Fruit fly (Drosophila melanogaster) whole organism, embryonic: ENCODE results near the gene Obp99d.
A peak's percentile ranks its signal among the peaks of the same experiment; 100 is the strongest.

Source experiments
- Asciz ChIP-seq: fragments of 200-800 bp; sonication (Bioruptor generic); optimal IDR thresholded peaks from 2 replicates; lab custom pipeline; 2017; ENCODE audit warnings: missing biosample characterization, mild to moderate bottlenecking, missing genetic modification characterization, missing genetic modification reagents
- Awh ChIP-seq: fragments of 200-800 bp; sonication (Bioruptor generic); IDR thresholded peaks from 2 replicates; pipeline ENCODE4, ENCODE4 v1.3.6; 2022; ENCODE audit warnings: missing biosample characterization, missing genetic modification characterization
- BEAF-32 ChIP-seq: fragments of 200-800 bp; sonication (Bioruptor generic); optimal IDR thresholded peaks from 3 replicates; lab custom pipeline; 2017; ENCODE audit warnings: missing biosample characterization, missing genetic modification characterization, mild to moderate bottlenecking, moderate library complexity, missing genetic modification reagents
- CG10654 ChIP-seq: fragments of 200-800 bp; sonication (Bioruptor generic); optimal IDR thresholded peaks from 2 replicates; lab custom pipeline; 2016; ENCODE audit warnings: missing biosample characterization, missing genetic modification characterization
- CG11398 ChIP-seq: fragments of 200-800 bp; sonication (Bioruptor generic); optimal IDR thresholded peaks from 2 replicates; lab custom pipeline; 2016; ENCODE audit warnings: missing biosample characterization, missing genetic modification characterization
- CG11504 ChIP-seq: fragments of 200-800 bp; sonication (Bioruptor generic); optimal IDR thresholded peaks from 3 replicates; lab custom pipeline; 2019; ENCODE audit warnings: missing biosample characterization, mild to moderate bottlenecking, missing genetic modification characterization, moderate library complexity
- CG11696 ChIP-seq: fragments of 200-800 bp; sonication (Bioruptor generic); IDR thresholded peaks from 2 replicates; pipeline ENCODE4 v1.3.6; 2022; ENCODE audit warnings: missing biosample characterization, missing genetic modification characterization
- CG12071 ChIP-seq: fragments of 200-800 bp; sonication (Bioruptor generic); optimal IDR thresholded peaks from 3 replicates; lab custom pipeline; 2018; ENCODE audit warnings: missing biosample characterization, mild to moderate bottlenecking, missing genetic modification characterization
- CG12769 ChIP-seq: fragments of 200-800 bp; sonication (Bioruptor generic); optimal IDR thresholded peaks from 2 replicates; lab custom pipeline; 2019; ENCODE audit warnings: missing biosample characterization, mild to moderate bottlenecking, missing genetic modification characterization, moderate library complexity
- CG13775 ChIP-seq: fragments of 200-800 bp; sonication (Bioruptor generic); optimal IDR thresholded peaks from 3 replicates; lab custom pipeline; 2017; ENCODE audit warnings: missing biosample characterization, mild to moderate bottlenecking, missing genetic modification characterization
- CG15073 ChIP-seq: fragments of 200-800 bp; sonication (Bioruptor generic); optimal IDR thresholded peaks from 2 replicates; lab custom pipeline; 2016; ENCODE audit warnings: missing biosample characterization, missing genetic modification characterization
- CG1529 ChIP-seq: fragments of 200-800 bp; sonication (Bioruptor generic); optimal IDR thresholded peaks from 3 replicates; lab custom pipeline; 2018; ENCODE audit warnings: missing biosample characterization, missing genetic modification characterization
- CG2116 ChIP-seq: fragments of 200-800 bp; sonication (Bioruptor generic); optimal IDR thresholded peaks from 3 replicates; lab custom pipeline; 2018; ENCODE audit warnings: missing biosample characterization, mild to moderate bottlenecking, missing genetic modification characterization
- CG2120 ChIP-seq: fragments of 200-800 bp; sonication (Bioruptor generic); optimal IDR thresholded peaks from 3 replicates; lab custom pipeline; 2016; ENCODE audit warnings: missing biosample characterization, missing genetic modification characterization
- CG2199 ChIP-seq: fragments of 200-800 bp; sonication (Bioruptor generic); IDR thresholded peaks from 3 replicates; pipeline ENCODE4 v1.3.6; 2022; ENCODE audit warnings: missing biosample characterization, missing genetic modification characterization
- CG31441 ChIP-seq: fragments of 200-800 bp; sonication (Bioruptor generic); IDR thresholded peaks from 2 replicates; pipeline ENCODE4 v1.3.6; 2022; ENCODE audit warnings: missing biosample characterization, missing genetic modification characterization
- CG32772 ChIP-seq: fragments of 200-800 bp; sonication (Bioruptor generic); IDR thresholded peaks from 2 replicates; pipeline ENCODE4 v1.3.6; 2022; ENCODE audit warnings: missing biosample characterization, missing genetic modification characterization
- CG33213 ChIP-seq: fragments of 200-800 bp; sonication (Bioruptor generic); optimal IDR thresholded peaks from 3 replicates; lab custom pipeline; 2016; ENCODE audit warnings: missing biosample characterization, missing genetic modification characterization
- CG4820 ChIP-seq: fragments of 200-800 bp; sonication (Bioruptor generic); optimal IDR thresholded peaks from 3 replicates; lab custom pipeline; 2016; ENCODE audit warnings: missing biosample characterization, missing genetic modification characterization
- CG4854 ChIP-seq: fragments of 200-800 bp; sonication (Bioruptor generic); optimal IDR thresholded peaks from 2 replicates; lab custom pipeline; 2016; ENCODE audit warnings: missing biosample characterization, missing genetic modification characterization, inconsistent platforms
- CG6175 ChIP-seq: fragments of 200-800 bp; sonication (Bioruptor generic); IDR thresholded peaks from 3 replicates; pipeline ENCODE4 v1.3.6; 2022; ENCODE audit warnings: missing biosample characterization, missing genetic modification characterization
- CG7963 ChIP-seq: fragments of 200-800 bp; sonication (Bioruptor generic); IDR thresholded peaks from 3 replicates; pipeline ENCODE4 v1.3.6; 2022; ENCODE audit warnings: missing biosample characterization, missing genetic modification characterization; ENCODE audit not compliant: partially characterized antibody
- CG7987 ChIP-seq: fragments of 200-800 bp; sonication (Bioruptor generic); optimal IDR thresholded peaks from 2 replicates; lab custom pipeline; 2018; ENCODE audit warnings: missing biosample characterization, mild to moderate bottlenecking, missing genetic modification characterization, moderate library complexity
- CG8388 ChIP-seq: fragments of 200-800 bp; sonication (Bioruptor generic); optimal IDR thresholded peaks from 2 replicates; lab custom pipeline; 2019; ENCODE audit warnings: missing biosample characterization, mild to moderate bottlenecking, missing genetic modification characterization, moderate library complexity
- CG8478 ChIP-seq: fragments of >200 bp; optimal IDR thresholded peaks from 2 replicates; lab custom pipeline; 2018
- CG9215 ChIP-seq: fragments of 200-800 bp; sonication (Bioruptor generic); IDR thresholded peaks from 2 replicates; pipeline ENCODE4 v1.3.6; 2022; ENCODE audit warnings: missing biosample characterization, missing genetic modification characterization
- CG9797 ChIP-seq: fragments of 200-800 bp; sonication (Bioruptor generic); optimal IDR thresholded peaks from 3 replicates; lab custom pipeline; 2018; ENCODE audit warnings: missing biosample characterization, mild to moderate bottlenecking, missing genetic modification characterization
- CG9817 ChIP-seq: fragments of 200-800 bp; sonication (Bioruptor generic); optimal IDR thresholded peaks from 2 replicates; lab custom pipeline; 2018; ENCODE audit warnings: missing biosample characterization, mild to moderate bottlenecking, missing genetic modification characterization, moderate library complexity
- CG9876 ChIP-seq: fragments of 200-800 bp; sonication (Bioruptor generic); optimal IDR thresholded peaks from 2 replicates; lab custom pipeline; 2016; ENCODE audit warnings: missing biosample characterization, missing genetic modification characterization
- Camta ChIP-seq: fragments of 200-800 bp; sonication (Bioruptor generic); optimal IDR thresholded peaks from 2 replicates; lab custom pipeline; 2016; ENCODE audit warnings: missing biosample characterization, missing genetic modification characterization
- Deaf1 ChIP-seq: fragments of 200-800 bp; optimal IDR thresholded peaks from 3 replicates; lab custom pipeline; 2019; ENCODE audit warnings: missing biosample characterization, mild to moderate bottlenecking, missing genetic modification characterization, moderate library complexity
- Dek ChIP-seq: fragments of 200-800 bp; sonication (Bioruptor generic); optimal IDR thresholded peaks from 3 replicates; lab custom pipeline; 2019; ENCODE audit warnings: missing biosample characterization, mild to moderate bottlenecking, missing genetic modification characterization, moderate library complexity
- Gug ChIP-seq: fragments of 200-800 bp; sonication (Bioruptor generic); IDR thresholded peaks from 4 replicates; pipeline ENCODE4 v1.3.6; 2022; ENCODE audit warnings: missing biosample characterization, missing genetic modification characterization
- Mad ChIP-seq: fragments of 200-800 bp; sonication (Bioruptor generic); optimal IDR thresholded peaks from 2 replicates; lab custom pipeline; 2016; ENCODE audit warnings: missing biosample characterization, missing genetic modification characterization
- Mrtf ChIP-seq: fragments of 200-800 bp; sonication (Bioruptor generic); IDR thresholded peaks from 3 replicates; pipeline ENCODE4 v1.3.6; 2022; ENCODE audit warnings: missing biosample characterization, missing genetic modification characterization
- Sox102F ChIP-seq: fragments of 200-800 bp; sonication (Bioruptor generic); optimal IDR thresholded peaks from 2 replicates; lab custom pipeline; 2018; ENCODE audit warnings: missing biosample characterization, mild to moderate bottlenecking, missing genetic modification characterization, moderate library complexity
- Sry-δ ChIP-seq: fragments of 200-800 bp; sonication (Bioruptor generic); optimal IDR thresholded peaks from 2 replicates; lab custom pipeline; 2016; ENCODE audit warnings: missing biosample characterization, missing genetic modification characterization
- Xrp1 ChIP-seq: fragments of 200-800 bp; sonication (Bioruptor generic); IDR thresholded peaks from 2 replicates; pipeline ENCODE4 v1.3.6; 2022; ENCODE audit warnings: missing biosample characterization, missing genetic modification characterization
- az2 ChIP-seq: fragments of 200-800 bp; sonication (Bioruptor generic); optimal IDR thresholded peaks from 3 replicates; lab custom pipeline; 2016; ENCODE audit warnings: missing biosample characterization, missing genetic modification characterization
- bowl ChIP-seq: fragments of 200-800 bp; sonication (Bioruptor generic); IDR thresholded peaks from 2 replicates; pipeline ENCODE4 v1.3.6; 2022; ENCODE audit warnings: missing biosample characterization, missing genetic modification characterization
- crc ChIP-seq: fragments of 200-800 bp; sonication (Bioruptor generic); optimal IDR thresholded peaks from 2 replicates; lab custom pipeline; 2016; ENCODE audit warnings: missing biosample characterization, missing genetic modification characterization
- danr ChIP-seq: fragments of 200-800 bp; sonication (Bioruptor generic); IDR thresholded peaks from 2 replicates; pipeline ENCODE4 v1.3.6; 2022; ENCODE audit warnings: missing biosample characterization, missing genetic modification characterization
- dimm ChIP-seq: fragments of 200-800 bp; sonication (Bioruptor generic); IDR thresholded peaks from 2 replicates; pipeline ENCODE4 v1.3.6; 2022; ENCODE audit warnings: missing biosample characterization, missing genetic modification characterization
- esg ChIP-seq: fragments of 200-800 bp; sonication (Bioruptor generic); conservative IDR thresholded peaks from 2 replicates; pipeline ENCODE4 v1.3.6; 2022; ENCODE audit warnings: missing biosample characterization, missing genetic modification characterization
- exex ChIP-seq: fragments of 200-800 bp; sonication (Bioruptor generic); optimal IDR thresholded peaks from 4 replicates; lab custom pipeline; 2018; ENCODE audit warnings: missing biosample characterization, mild to moderate bottlenecking, missing genetic modification characterization, moderate library complexity
- fd102C ChIP-seq: fragments of 200-800 bp; sonication (Bioruptor generic); optimal IDR thresholded peaks from 2 replicates; lab custom pipeline; 2018; ENCODE audit warnings: missing biosample characterization, mild to moderate bottlenecking, missing genetic modification characterization, moderate library complexity
- fd64A ChIP-seq: fragments of 200-800 bp; sonication (Bioruptor generic); optimal IDR thresholded peaks from 3 replicates; lab custom pipeline; 2018; ENCODE audit warnings: missing biosample characterization, mild to moderate bottlenecking, missing genetic modification characterization
- klu ChIP-seq: fragments of 200-800 bp; sonication (Bioruptor generic); IDR thresholded peaks from 2 replicates; pipeline ENCODE4 v1.3.6; 2022; ENCODE audit warnings: missing biosample characterization, missing genetic modification characterization
- rib ChIP-seq: fragments of 200-800 bp; sonication (Bioruptor generic); IDR thresholded peaks from 2 replicates; pipeline ENCODE4 v1.3.6; 2022; ENCODE audit warnings: missing biosample characterization, missing genetic modification characterization
- sob ChIP-seq: fragments of 200-800 bp; sonication (Bioruptor generic); IDR thresholded peaks from 2 replicates; pipeline ENCODE4 v1.3.6; 2022; ENCODE audit warnings: missing biosample characterization, missing genetic modification characterization
- sug ChIP-seq: fragments of 200-800 bp; optimal IDR thresholded peaks from 2 replicates; lab custom pipeline; 2019; ENCODE audit warnings: missing biosample characterization, mild to moderate bottlenecking, missing genetic modification characterization, moderate library complexity
- trem ChIP-seq: fragments of 200-800 bp; optimal IDR thresholded peaks from 3 replicates; lab custom pipeline; 2019; ENCODE audit warnings: missing biosample characterization, mild to moderate bottlenecking, missing genetic modification characterization, moderate library complexity
- trh ChIP-seq: fragments of 200-800 bp; sonication (Bioruptor generic); optimal IDR thresholded peaks from 2 replicates; lab custom pipeline; 2016; ENCODE audit warnings: missing biosample characterization, missing genetic modification characterization

The Obp99d gene

dm6 chr3R:29757226-29757625 is 42.9 kb downstream of the Obp99d start (continued):
- TF ChIP-seq Sry-δ (no peak), CG7987 (GFP tag; lab: Kevin White, UChicago) (peak; percentile 30), Sox102F (GFP tag; lab: Kevin White, UChicago) (peak; percentile 37), CG11696 (GFP tag; lab: Robert Waterston, UW) (no peak), CG2199 (GFP tag; lab: Robert Waterston, UW) (no peak), CG15073 (GFP tag; lab: Kevin White, UChicago) (no peak), Xrp1 (GFP tag; lab: Robert Waterston, UW) (no peak), CG13775 (no peak), Deaf1 (tag; lab: Kevin White, UChicago) (peak; percentile 0), Gug (GFP tag; lab: Robert Waterston, UW) (no peak), CG2120 (GFP tag; lab: Kevin White, UChicago) (no peak), CG7963 (GFP tag; lab: Robert Waterston, UW) (no peak), dimm (GFP tag; lab: Robert Waterston, UW) (no peak), BEAF-32 (GFP tag; lab: Kevin White, UChicago) (no peak), fd64A (GFP tag; lab: Kevin White, UChicago) (peak; percentile 26), Camta (GFP tag; lab: Kevin White, UChicago) (no peak), CG12071 (GFP tag; lab: Kevin White, UChicago) (peak; percentile 71), Dek (tag; lab: Kevin White, UChicago) (no peak), CG31441 (no peak), rib (GFP tag; lab: Robert Waterston, UW) (no peak), CG4820 (GFP tag; lab: Kevin White, UChicago) (no peak), Mrtf (peak; percentile 52; the same call in 2 of the 3 replicates), CG2116 (GFP tag; lab: Kevin White, UChicago) (no peak), CG4854 (GFP tag; lab: Kevin White, UChicago) (no peak), CG6175 (GFP tag; lab: Robert Waterston, UW) (no peak), CG10654 (GFP tag; lab: Kevin White, UChicago) (no peak), CG9817 (tag; lab: Kevin White, UChicago) (peak; percentile 0), bowl (GFP tag; lab: Robert Waterston, UW) (no peak), Awh (GFP tag; lab: Robert Waterston, UW) (no peak), danr (GFP tag; lab: Robert Waterston, UW) (no peak), CG9797 (GFP tag; lab: Kevin White, UChicago) (no peak), CG33213 (GFP tag; lab: Kevin White, UChicago) (no peak), klu (GFP tag; lab: Robert Waterston, UW) (no peak), CG32772 (no peak), CG8388 (GFP tag; lab: Kevin White, UChicago) (no peak), CG1529 (GFP tag; lab: Kevin White, UChicago) (no peak), CG9215 (GFP tag; lab: Robert Waterston, UW) (no peak), CG11398 (no peak), crc (GFP tag; lab: Kevin White, UChicago) (no peak), trh (no peak), fd102C (GFP tag; lab: Kevin White, UChicago) (no peak), CG11504 (tag; lab: Kevin White, UChicago) (peak; percentile 27), exex (tag; lab: Kevin White, UChicago) (no peak), Asciz (GFP tag; lab: Kevin White, UChicago) (peak; percentile 37), CG9876 (GFP tag; lab: Kevin White, UChicago) (no peak), CG12769 (tag; lab: Kevin White, UChicago) (no peak), az2 (GFP tag; lab: Kevin White, UChicago) (no peak), sob (no peak; the same call in 1 of the 2 replicates), trem (no peak), Mad (GFP tag; lab: Kevin White, UChicago) (no peak), sug (tag; lab: Kevin White, UChicago) (no peak), esg (GFP tag; lab: Robert Waterston, UW) (no peak), CG8478 (lab: Kevin White, UChicago) (no peak)
